Worm (Caenorhabditis elegans): Measurements from ENCODE around the gene C25H3.14.

C25H3.14 gene

DNA sequence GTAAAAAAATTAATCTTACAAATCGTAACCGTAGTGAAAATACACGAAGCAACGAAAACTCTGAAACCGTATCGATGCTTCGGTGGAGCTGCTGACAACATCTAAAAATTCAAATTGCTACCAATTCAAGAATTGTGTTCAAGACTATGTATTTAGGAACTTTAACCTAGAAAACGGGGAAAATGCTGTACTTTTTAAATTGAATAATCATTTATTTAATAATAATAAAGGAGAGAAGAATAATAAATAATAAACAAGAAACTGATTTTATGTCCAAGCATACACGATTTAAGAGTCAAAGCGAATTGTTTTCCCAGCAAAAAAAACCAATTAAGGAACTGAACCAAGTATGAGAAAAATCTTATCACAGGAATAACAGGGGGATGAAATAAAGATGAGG is 25.3 kb upstream of the C25H3.14 start, which contains the start of gene C25H3.17:
Gene C25H3.17 (minus strand): TSS at position 101 of the 400 bp plus-strand sequence.
- no peak for TF ChIP-seq nhr-85 (tag)
- TF ChIP-seq egl-27 (tag; optimal IDR thresholded peaks at IDR 0.05): no peak
- TF ChIP-seq grh-1 (GFP tag; IDR thresholded peaks at IDR 0.05): no peak
- no peak for TF ChIP-seq nhr-28 (tag; optimal IDR thresholded peaks at IDR 0.05)
- no peak for TF ChIP-seq nhr-20 (tag; optimal IDR thresholded peaks at IDR 0.05)
- no peak for TF ChIP-seq sptf-1 (tag; optimal IDR thresholded peaks at IDR 0.05)
- no peak for TF ChIP-seq skn-1 (tag; optimal IDR thresholded peaks at IDR 0.05)
- TF ChIP-seq ces-1 (GFP tag; optimal IDR thresholded peaks at IDR 0.05): no peak
- no peak for TF ChIP-seq pag-3 (tag; optimal IDR thresholded peaks at IDR 0.05; ENCODE audit: borderline replicate concordance, insufficient read depth)
- TF ChIP-seq dpl-1 (GFP tag; optimal IDR thresholded peaks at IDR 0.05): no peak
- no peak for TF ChIP-seq unc-30 (tag; optimal IDR thresholded peaks at IDR 0.05)
- no peak for TF ChIP-seq ceh-90 (tag; optimal IDR thresholded peaks at IDR 0.05)
- TF ChIP-seq lsy-2 (tag; optimal IDR thresholded peaks at IDR 0.05): no peak
- TF ChIP-seq ceh-63 (GFP tag; optimal IDR thresholded peaks at IDR 0.05): no peak
- TF ChIP-seq blmp-1 (tag; optimal IDR thresholded peaks at IDR 0.05): no peak
- no peak for TF ChIP-seq aly-2 (tag; optimal IDR thresholded peaks at IDR 0.05)
- TF ChIP-seq Y116A8C.19 (tag; optimal IDR thresholded peaks at IDR 0.05; ENCODE audit: borderline replicate concordance): no peak
- TF ChIP-seq sup-37 (GFP tag; optimal IDR thresholded peaks at IDR 0.05): no peak

- TF ChIP-seq egl-13 (tag; optimal IDR thresholded peaks at IDR 0.05) (no peak), lir-3 (tag; optimal IDR thresholded peaks at IDR 0.05; ENCODE audit: poor library complexity) (no peak), aly-2 (tag; optimal IDR thresholded peaks at IDR 0.05) (no peak), nhr-85 (tag) (no peak), ceh-90 (tag; optimal IDR thresholded peaks at IDR 0.05) (no peak), ztf-4 (tag; optimal IDR thresholded peaks at IDR 0.05) (no peak), sox-4 (tag; optimal IDR thresholded peaks at IDR 0.05) (no peak), hpl-2 (GFP tag; optimal IDR thresholded peaks at IDR 0.05) (no peak), unc-86 (tag; optimal IDR thresholded peaks at IDR 0.05) (no peak), pax-3 (tag; optimal IDR thresholded peaks at IDR 0.05) (no peak), isw-1 (GFP tag; IDR thresholded peaks at IDR 0.05) (no peak), lin-35 (GFP tag; optimal IDR thresholded peaks at IDR 0.05) (no peak), nhr-84 (tag; optimal IDR thresholded peaks at IDR 0.05) (no peak), ets-5 (GFP tag; IDR thresholded peaks at IDR 0.05) (no peak), fkh-10 (GFP tag; optimal IDR thresholded peaks at IDR 0.05) (no peak), Y116A8C.19 (tag; optimal IDR thresholded peaks at IDR 0.05; ENCODE audit: borderline replicate concordance) (no peak)
Measured at ce11 chrII:5680703-5681102, 14.2 kb upstream of the C25H3.14 start, which contains the start of gene flp-27. flp-27 (plus strand) TSS chrII:5681003.

ce11 chrII:5688959-5689358 is 5.9 kb upstream of the C25H3.14 start, which contains the start of gene C25H3.11:
C25H3.11 (minus strand) TSS chrII:5689040.
- peak; percentile 31 for TF ChIP-seq mep-1 (tag; optimal IDR thresholded peaks at IDR 0.05)
- TF ChIP-seq ceh-8 (GFP tag; optimal IDR thresholded peaks at IDR 0.05): no peak
- TF ChIP-seq lin-15B (tag; optimal IDR thresholded peaks at IDR 0.05): peak; percentile 15
- peak; percentile 3 for TF ChIP-seq swsn-7 (tag; optimal IDR thresholded peaks at IDR 0.05)
- TF ChIP-seq blmp-1 (tag; optimal IDR thresholded peaks at IDR 0.05): no peak
- no peak for TF ChIP-seq nhr-12 (tag; optimal IDR thresholded peaks at IDR 0.05)
- peak; percentile 40 for TF ChIP-seq nhr-71 (tag; optimal IDR thresholded peaks at IDR 0.05)
- TF ChIP-seq lin-14 (GFP tag; optimal IDR thresholded peaks at IDR 0.05): peak; percentile 56
- no peak for TF ChIP-seq lin-39 (tag; optimal IDR thresholded peaks at IDR 0.05)
- TF ChIP-seq grh-1 (GFP tag; IDR thresholded peaks at IDR 0.05): no peak
- peak; percentile 70 for TF ChIP-seq nhr-85 (tag)
- peak; percentile 26 for TF ChIP-seq rnt-1 (tag; optimal IDR thresholded peaks at IDR 0.05)
- TF ChIP-seq nhr-76 (tag; optimal IDR thresholded peaks at IDR 0.05): no peak
- TF ChIP-seq lin-35 (GFP tag; optimal IDR thresholded peaks at IDR 0.05): peak in 1 of 2 experiments; percentile 40
- TF ChIP-seq nhr-11 (tag; optimal IDR thresholded peaks at IDR 0.05): no peak
- no peak for TF ChIP-seq xbp-1 (tag; optimal IDR thresholded peaks at IDR 0.05)
- TF ChIP-seq hlh-4 (tag; optimal IDR thresholded peaks at IDR 0.05): no peak
- TF ChIP-seq skn-1 (tag; optimal IDR thresholded peaks at IDR 0.05): no peak
- peak; percentile 6 for TF ChIP-seq unc-130 (tag; optimal IDR thresholded peaks at IDR 0.05)
- TF ChIP-seq elt-2 (tag; optimal IDR thresholded peaks at IDR 0.05): peak; percentile 34
- no peak for TF ChIP-seq ztf-11 (tag; optimal IDR thresholded peaks at IDR 0.05)
- TF ChIP-seq nhr-20 (tag; optimal IDR thresholded peaks at IDR 0.05): peak; percentile 31
- no peak for TF ChIP-seq tbx-2 (tag; optimal IDR thresholded peaks at IDR 0.05)
- no peak for TF ChIP-seq ets-5 (GFP tag; IDR thresholded peaks at IDR 0.05)
- no peak for TF ChIP-seq zip-4 (GFP tag; optimal IDR thresholded peaks at IDR 0.05)
- TF ChIP-seq lsy-2 (tag; optimal IDR thresholded peaks at IDR 0.05): peak; percentile 11 to 14
- TF ChIP-seq pqm-1 (tag; optimal IDR thresholded peaks at IDR 0.05): no peak
- peak in 2 of 3 experiments; percentile 9 to 27 for TF ChIP-seq dpl-1 (GFP tag; optimal IDR thresholded peaks at IDR 0.05)

Measured in whole organism, L1 larva.